Worm (Caenorhabditis elegans): ENCODE measurements around the gene sdz-33.

DNA sequence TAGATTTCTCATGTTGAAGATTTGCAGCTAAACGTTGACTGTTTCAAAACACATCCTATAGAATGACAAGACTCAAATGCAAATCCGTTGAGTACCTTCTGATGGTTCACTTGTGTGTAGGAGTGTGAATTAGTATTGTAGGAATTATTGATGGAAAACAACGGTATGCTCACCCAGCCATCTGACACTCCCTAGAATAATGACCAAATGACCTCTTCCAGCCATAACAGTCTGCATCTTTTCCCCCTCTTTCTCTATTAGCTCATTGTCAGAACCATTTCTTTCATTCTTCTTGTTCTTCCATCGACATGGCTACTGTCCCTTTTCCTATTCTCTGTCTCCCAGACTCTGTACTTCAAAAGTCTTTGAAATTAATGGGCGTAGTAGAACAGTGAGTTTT is 1.4 kb downstream of the sdz-33 start, which contains the start of gene fbxb-24:
- TF ChIP-seq nhr-11 (tag; optimal IDR thresholded peaks at IDR 0.05) (no peak), ama-1 (optimal IDR thresholded peaks at IDR 0.05) (no peak), eyg-1 (tag; optimal IDR thresholded peaks at IDR 0.05) (no peak), sdc-2 (tag; optimal IDR thresholded peaks at IDR 0.05) (no peak), ahr-1 (tag; optimal IDR thresholded peaks at IDR 0.05) (no peak), fkh-10 (GFP tag; optimal IDR thresholded peaks at IDR 0.05) (no peak), madf-2 (tag; optimal IDR thresholded peaks at IDR 0.05) (no peak), ets-4 (tag; optimal IDR thresholded peaks at IDR 0.05) (no peak)
